Worm (Caenorhabditis elegans) whole organism, L4 larva: Measurements from ENCODE around the gene mrps-18A.

Experiments
- F26F4.8 ChIP-seq: fragments of 200-800 bp; sonication (Bioruptor generic); conservative IDR thresholded peaks from 2 replicates; pipeline ENCODE4 v1.3.6; 2022; ENCODE audit warnings: missing genetic modification characterization, missing compliant biosample characterization
- F44E2.7 ChIP-seq: fragments of 200-800 bp; sonication (Bioruptor generic); IDR thresholded peaks from 2 replicates; pipeline ENCODE4 v2.1.2; 2022; ENCODE audit warnings: missing genetic modification characterization, missing compliant biosample characterization
- F49E8.2 ChIP-seq: sonication (generic microtip); optimal IDR thresholded peaks from 2 replicates; lab custom pipeline; 2016; ENCODE audit warnings: missing compliant biosample characterization, mild to moderate bottlenecking, missing genetic modification characterization, borderline replicate concordance
- Y105C5A.15 ChIP-seq: fragments of 200-800 bp; sonication (Bioruptor generic); IDR thresholded peaks from 2 replicates; pipeline ENCODE4 v1.3.6; 2022; ENCODE audit warnings: missing genetic modification characterization, missing compliant biosample characterization
- Y5F2A.4 ChIP-seq: fragments of 200-800 bp; sonication (Bioruptor generic); optimal IDR thresholded peaks from 2 replicates; lab custom pipeline; 2018; ENCODE audit warnings: mild to moderate bottlenecking, missing genetic modification characterization, missing compliant biosample characterization
- ZK337.2 ChIP-seq: fragments of 200-800 bp; sonication (Bioruptor generic); IDR thresholded peaks from 2 replicates; pipeline ENCODE4 v1.3.6; 2022; ENCODE audit warnings: missing genetic modification reagents, missing genetic modification characterization, missing compliant biosample characterization
- ZK546.5 ChIP-seq, 2 experiments: sonication (generic microtip); optimal IDR thresholded peaks; 2 replicates each; lab custom pipeline; 2017; ENCODE audit warnings: missing biosample characterization in 2 of 2, missing genetic modification characterization in 2 of 2
- aha-1 ChIP-seq: fragments of 150-350 bp; peaks from one replicate; lab custom pipeline; 2014; ENCODE audit warnings: missing biosample characterization, missing genetic modification characterization
- ama-1 ChIP-seq: fragments of 150-350 bp; optimal IDR thresholded peaks from 2 replicates; lab custom pipeline; 2014; ENCODE audit warnings: inconsistent platforms, mixed read lengths
- attf-4 ChIP-seq: sonication (generic microtip); optimal IDR thresholded peaks from 3 replicates; lab custom pipeline; 2017; ENCODE audit warnings: missing biosample characterization, missing genetic modification characterization
- ceh-32 ChIP-seq: sonication (generic microtip); optimal IDR thresholded peaks from 2 replicates; lab custom pipeline; 2016; ENCODE audit warnings: mild to moderate bottlenecking, missing genetic modification characterization, missing compliant biosample characterization; ENCODE audit not compliant: poor library complexity
- ceh-82 ChIP-seq: sonication (generic microtip); optimal IDR thresholded peaks from 2 replicates; lab custom pipeline; 2017; ENCODE audit warnings: missing biosample characterization, missing genetic modification characterization
- daf-12 ChIP-seq: fragments of 150-350 bp; optimal IDR thresholded peaks from 2 replicates; lab custom pipeline; 2014; ENCODE audit warnings: missing biosample characterization, missing genetic modification reagents, missing genetic modification characterization
- daf-16 ChIP-seq, 3 experiments: sonication (generic microtip); optimal IDR thresholded peaks; 2 replicates each; lab custom pipeline; 2016 to 2017; ENCODE audit warnings: missing genetic modification characterization in 3 of 3, missing genetic modification reagents in 3 of 3, mild to moderate bottlenecking in 2 of 3, missing compliant biosample characterization in 2 of 3, missing biosample characterization in 1 of 3, moderate library complexity in 1 of 3
- daf-19 ChIP-seq: fragments of 200-800 bp; sonication (Bioruptor generic); conservative IDR thresholded peaks from 2 replicates; pipeline ENCODE4 v1.3.6; 2022; ENCODE audit warnings: missing genetic modification characterization, missing compliant biosample characterization
- egl-27 ChIP-seq: sonication (generic microtip); optimal IDR thresholded peaks from 3 replicates; lab custom pipeline; 2017; ENCODE audit warnings: missing biosample characterization, missing genetic modification reagents, missing genetic modification characterization
- egl-43 ChIP-seq: fragments of 200-800 bp; sonication (Bioruptor generic); IDR thresholded peaks from 2 replicates; pipeline ENCODE4 v1.3.6; 2022; ENCODE audit warnings: missing genetic modification reagents, missing genetic modification characterization, missing compliant biosample characterization
- fkh-10 ChIP-seq: fragments of 150-350 bp; optimal IDR thresholded peaks from 2 replicates; lab custom pipeline; 2014; ENCODE audit warnings: missing biosample characterization, missing genetic modification reagents, missing genetic modification characterization
- fos-1 ChIP-seq: fragments of 150-350 bp; optimal IDR thresholded peaks from 2 replicates; lab custom pipeline; 2014; ENCODE audit warnings: missing biosample characterization, missing genetic modification characterization
- gei-8 ChIP-seq: fragments of 200-800 bp; sonication (Bioruptor generic); optimal IDR thresholded peaks from 2 replicates; lab custom pipeline; 2018; ENCODE audit warnings: mild to moderate bottlenecking, missing genetic modification characterization, missing compliant biosample characterization
- hif-1 ChIP-seq, 2 experiments: sonication (generic microtip); optimal IDR thresholded peaks; 2 replicates each; lab custom pipeline; 2016 to 2017; ENCODE audit warnings: missing compliant biosample characterization in 2 of 2, missing genetic modification characterization in 2 of 2, missing genetic modification reagents in 2 of 2, missing genotype in 2 of 2, mild to moderate bottlenecking in 1 of 2
- hlh-11 ChIP-seq: fragments of 200-800 bp; sonication (Bioruptor generic); optimal IDR thresholded peaks from 2 replicates; lab custom pipeline; 2018; ENCODE audit warnings: mild to moderate bottlenecking, missing genetic modification characterization, missing compliant biosample characterization
- hlh-30 ChIP-seq: sonication (generic microtip); optimal IDR thresholded peaks from 2 replicates; lab custom pipeline; 2017; ENCODE audit warnings: antibody characterized with exemption, mild to moderate bottlenecking, missing genetic modification characterization, missing compliant biosample characterization; ENCODE audit not compliant: insufficient read depth
- hmg-1.1 ChIP-seq: fragments of 200-800 bp; sonication (Bioruptor generic); IDR thresholded peaks from 2 replicates; pipeline ENCODE4 v1.3.6; 2022; ENCODE audit warnings: missing genetic modification reagents, missing genetic modification characterization, missing compliant biosample characterization
- lim-7 ChIP-seq: fragments of 200-800 bp; sonication (Bioruptor generic); IDR thresholded peaks from 2 replicates; pipeline ENCODE4 v1.3.6; 2022; ENCODE audit warnings: missing genetic modification characterization, missing compliant biosample characterization
- lin-1 ChIP-seq: fragments of 200-800 bp; sonication (Bioruptor generic); IDR thresholded peaks from 2 replicates; pipeline ENCODE4 v1.3.6; 2022; ENCODE audit warnings: missing genetic modification reagents, missing genetic modification characterization, missing compliant biosample characterization
- lin-38 ChIP-seq: fragments of 200-800 bp; sonication (Bioruptor generic); IDR thresholded peaks from 2 replicates; pipeline ENCODE4 v1.3.6; 2022; ENCODE audit warnings: missing genetic modification reagents, missing genetic modification characterization, missing compliant biosample characterization
- lin-39 ChIP-seq: fragments of 150-350 bp; optimal IDR thresholded peaks from 2 replicates; lab custom pipeline; 2014; ENCODE audit warnings: missing biosample characterization, missing genetic modification reagents, missing genetic modification characterization
- lir-3 ChIP-seq: sonication (generic microtip); optimal IDR thresholded peaks from 2 replicates; lab custom pipeline; 2016; ENCODE audit warnings: mild to moderate bottlenecking, missing genetic modification characterization, missing compliant biosample characterization
- lsy-2 ChIP-seq, 2 experiments: fragments of 150-350 bp in 1 of 2; sonication (generic microtip) in 1 of 2; optimal IDR thresholded peaks; 2 replicates each; lab custom pipeline; 2014 to 2017; ENCODE audit warnings: missing biosample characterization in 2 of 2, missing genetic modification characterization in 2 of 2
- mdl-1 ChIP-seq, 2 experiments: fragments of 150-350 bp in 1 of 2; sonication (generic microtip) in 1 of 2; optimal IDR thresholded peaks; 2 replicates each; lab custom pipeline; 2014 to 2017; ENCODE audit warnings: missing biosample characterization in 2 of 2, missing genetic modification characterization in 2 of 2
- mxl-3 ChIP-seq: fragments of 200-800 bp; sonication (Bioruptor generic); optimal IDR thresholded peaks from 2 replicates; lab custom pipeline; 2018; ENCODE audit warnings: mild to moderate bottlenecking, missing genetic modification characterization, missing compliant biosample characterization
- nhr-102 ChIP-seq: sonication (generic microtip); optimal IDR thresholded peaks from 2 replicates; lab custom pipeline; 2016; ENCODE audit warnings: mild to moderate bottlenecking, missing genetic modification characterization, moderate library complexity, missing compliant biosample characterization
- nhr-111 ChIP-seq: fragments of 200-800 bp; sonication (Bioruptor generic); optimal IDR thresholded peaks from 2 replicates; lab custom pipeline; 2018; ENCODE audit warnings: mild to moderate bottlenecking, missing genetic modification characterization, missing compliant biosample characterization
- nhr-25 ChIP-seq: sonication (generic microtip); optimal IDR thresholded peaks from 2 replicates; lab custom pipeline; 2017; ENCODE audit warnings: missing genetic modification characterization, mild to moderate bottlenecking, missing compliant biosample characterization, antibody characterized with exemption, moderate library complexity, borderline replicate concordance; ENCODE audit not compliant: insufficient read depth
- nhr-41 ChIP-seq: fragments of 200-800 bp; sonication (Bioruptor generic); IDR thresholded peaks from 2 replicates; pipeline ENCODE4 v1.3.6; 2022; ENCODE audit warnings: missing genetic modification reagents, missing genetic modification characterization, missing compliant biosample characterization
- php-3 ChIP-seq: fragments of 200-800 bp; sonication (Bioruptor generic); IDR thresholded peaks from 2 replicates; pipeline ENCODE4 v1.3.6; 2022; ENCODE audit warnings: missing genetic modification reagents, missing genetic modification characterization, missing compliant biosample characterization
- rbr-2 ChIP-seq: sonication (generic microtip); optimal IDR thresholded peaks from 2 replicates; lab custom pipeline; 2016; ENCODE audit warnings: missing genotype, missing genetic modification characterization, missing compliant biosample characterization
- saeg-2 ChIP-seq: fragments of 200-800 bp; sonication (Bioruptor generic); IDR thresholded peaks from 2 replicates; pipeline ENCODE4 v1.3.6; 2022; ENCODE audit warnings: missing genetic modification reagents, missing genetic modification characterization, missing compliant biosample characterization
- set-16 ChIP-seq: fragments of 200-800 bp; sonication (Bioruptor generic); IDR thresholded peaks from 2 replicates; pipeline ENCODE4 v1.3.6; 2022; ENCODE audit warnings: missing genetic modification reagents, missing genetic modification characterization, missing compliant biosample characterization
- unc-130 ChIP-seq: sonication (generic microtip); optimal IDR thresholded peaks from 2 replicates; lab custom pipeline; 2016; ENCODE audit warnings: missing genetic modification reagents, missing genetic modification characterization, missing compliant biosample characterization
- unc-62 ChIP-seq, 3 experiments: fragments of 150-350 bp in 1 of 3; sonication (generic microtip); optimal IDR thresholded peaks in 2 of 3; peaks in 1 of 3; 1 replicate in 1 of 3; 2 replicates in 2 of 3; lab custom pipeline; 2014 to 2017; ENCODE audit warnings: missing biosample characterization in 3 of 3, missing genetic modification characterization in 3 of 3, missing genetic modification reagents in 3 of 3, missing genotype in 1 of 3
- zfp-2 ChIP-seq: sonication (generic microtip); optimal IDR thresholded peaks from 2 replicates; lab custom pipeline; 2016; ENCODE audit warnings: mild to moderate bottlenecking, missing genetic modification characterization, missing compliant biosample characterization
- zip-2 ChIP-seq: fragments of 150-350 bp; optimal IDR thresholded peaks from 2 replicates; lab custom pipeline; 2014; ENCODE audit warnings: missing biosample characterization, missing genetic modification characterization
- ztf-11 ChIP-seq: fragments of 150-350 bp; optimal IDR thresholded peaks from 2 replicates; lab custom pipeline; 2014; ENCODE audit warnings: missing biosample characterization, missing genetic modification characterization

Gene mrps-18A

DNA sequence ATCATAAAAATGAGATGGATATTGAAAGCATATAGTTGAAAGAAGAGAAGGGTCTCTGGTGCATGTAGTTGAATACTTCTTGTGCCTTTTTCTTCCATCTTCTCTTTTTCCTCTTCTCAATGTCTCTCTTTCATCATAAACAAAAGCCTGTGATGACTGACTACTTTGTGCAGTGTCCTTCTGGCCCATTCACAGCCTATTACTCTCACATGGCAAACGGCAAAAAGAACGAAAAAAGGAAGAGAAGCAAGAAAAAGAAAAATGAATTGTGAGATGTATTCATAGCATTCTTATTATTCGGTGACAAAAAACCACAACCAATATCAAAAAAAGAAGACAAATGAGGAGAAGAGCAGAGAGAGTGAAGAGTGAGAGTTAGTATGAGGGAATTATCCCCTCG lies 10.5 kb downstream of the mrps-18A start:
- TF ChIP-seq lin-38 (GFP tag; lab: Robert Waterston, UW): no peak
- TF ChIP-seq daf-12 (tag; lab: Kevin White, UChicago): no peak
- TF ChIP-seq hlh-30: peak; percentile 6
- TF ChIP-seq ZK546.5 (tag; optimal IDR thresholded peaks at IDR 0.05; lab: Kevin White, UChicago): no peak
- peak in 1 of 2 experiments; percentile 89 for TF ChIP-seq unc-62 (GFP tag; optimal IDR thresholded peaks at IDR 0.05 in 1 of 2; lab: Kevin White, UChicago)
- TF ChIP-seq unc-62 (tag; optimal IDR thresholded peaks at IDR 0.05; lab: Kevin White, UChicago): no peak
- 0 out of 2 replicates have a peak, but pooled peaks have one; percentile 8 for TF ChIP-seq hmg-1.1
- peak; percentile 7 for TF ChIP-seq aha-1 (tag; lab: Kevin White, UChicago)

DNA sequence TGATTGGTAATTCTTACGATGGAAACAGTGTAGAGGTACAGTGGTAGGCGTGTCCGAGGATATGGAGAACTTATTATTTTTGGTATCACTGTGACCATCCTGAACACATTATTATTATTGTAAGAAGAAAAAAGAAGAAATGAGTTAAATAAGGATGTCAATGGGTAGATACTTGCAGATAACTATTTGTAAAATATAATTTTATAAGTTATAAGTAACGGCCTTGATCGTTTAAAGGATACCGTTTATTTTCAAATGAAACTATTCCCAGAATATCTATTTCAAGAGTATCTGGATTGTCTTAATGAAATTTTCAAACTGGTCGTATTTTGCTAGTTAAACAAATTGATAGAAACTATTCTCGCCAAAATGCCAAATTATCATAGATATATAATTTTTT lies 11.5 kb downstream of the mrps-18A start, which contains the start of gene F10E9.10:
TSS of gene F10E9.10 (minus strand) at position 101 of the 400 bp plus-strand sequence.
- no peak for TF ChIP-seq fos-1 (tag; lab: Kevin White, UChicago)
- no peak for TF ChIP-seq lin-38 (GFP tag; lab: Robert Waterston, UW)
- no peak for TF ChIP-seq F26F4.8 (GFP tag; lab: Robert Waterston, UW)
- TF ChIP-seq nhr-41 (GFP tag; lab: Robert Waterston, UW): no peak
- no peak for TF ChIP-seq nhr-25 (tag; lab: Kevin White, UChicago)
- TF ChIP-seq php-3 (GFP tag; lab: Robert Waterston, UW): no peak
- TF ChIP-seq egl-43 (GFP tag; lab: Robert Waterston, UW): no peak
- no peak for TF ChIP-seq Y5F2A.4
- no peak for TF ChIP-seq ztf-11
- TF ChIP-seq nhr-111 (GFP tag; lab: Kevin White, UChicago): no peak
- TF ChIP-seq ZK337.2: no peak

DNA sequence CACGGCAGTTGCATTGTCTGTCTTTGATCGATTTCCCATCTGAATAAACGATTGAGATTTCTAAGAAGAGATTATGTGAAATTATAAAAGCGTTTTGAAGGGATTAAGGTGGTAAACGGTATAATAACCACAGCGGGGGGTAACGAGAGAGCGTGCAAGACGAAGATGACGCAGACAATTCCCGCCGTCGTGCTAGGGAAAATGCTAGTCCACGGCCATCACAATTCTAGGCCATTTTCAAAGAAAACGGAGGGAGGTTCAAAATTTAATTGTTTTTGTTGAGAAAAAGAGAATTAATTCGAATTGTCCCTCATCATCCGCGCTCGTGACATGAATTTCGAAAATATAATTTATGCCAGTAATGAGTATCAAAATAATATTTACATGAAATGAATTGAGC lies 12.6 kb downstream of the mrps-18A start, which contains the start of gene F10E9.11:
TSS of gene F10E9.11 (minus strand) at position 161 of the 400 bp plus-strand sequence.
- peak; percentile 83 for TF ChIP-seq ZK337.2
- TF ChIP-seq daf-12 (tag; lab: Kevin White, UChicago): no peak
- no peak for TF ChIP-seq fos-1 (tag; lab: Kevin White, UChicago)
- TF ChIP-seq lin-39 (tag; lab: Kevin White, UChicago): no peak
- TF ChIP-seq mxl-3: peak; percentile 64
- TF ChIP-seq hif-1 (tag; optimal IDR thresholded peaks at IDR 0.05; lab: Kevin White, UChicago): peak in 1 of 2 experiments; percentile 87
- TF ChIP-seq ztf-11: no peak
- TF ChIP-seq gei-8 (GFP tag; lab: Kevin White, UChicago): no peak
- TF ChIP-seq attf-4 (tag; lab: Kevin White, UChicago): no peak
- no peak for TF ChIP-seq hlh-11
- no peak for TF ChIP-seq egl-43 (GFP tag; lab: Robert Waterston, UW)
- TF ChIP-seq F26F4.8 (GFP tag; lab: Robert Waterston, UW): no peak
- peak; percentile 28 to 88 for TF ChIP-seq lsy-2 (tag; optimal IDR thresholded peaks at IDR 0.05; lab: Kevin White, UChicago)
- no peak for TF ChIP-seq Y105C5A.15 (GFP tag; lab: Robert Waterston, UW)
- no peak for TF ChIP-seq daf-16 (GFP tag; optimal IDR thresholded peaks at IDR 0.05; lab: Kevin White, UChicago)
- no peak for TF ChIP-seq daf-16 (tag; optimal IDR thresholded peaks at IDR 0.05; lab: Kevin White, UChicago)
- TF ChIP-seq rbr-2 (tag; lab: Kevin White, UChicago): peak; percentile 46
- TF ChIP-seq unc-130 (GFP tag; lab: Kevin White, UChicago): peak; percentile 96
- TF ChIP-seq lir-3 (tag; lab: Kevin White, UChicago): no peak
- TF ChIP-seq lin-1 (GFP tag; lab: Robert Waterston, UW): no peak
- no peak for TF ChIP-seq lim-7 (GFP tag; lab: Robert Waterston, UW)
- no peak for TF ChIP-seq fkh-10 (GFP tag; lab: Kevin White, UChicago)
- TF ChIP-seq saeg-2 (GFP tag; lab: Robert Waterston, UW): no peak
- TF ChIP-seq ama-1 (lab: Kevin White, UChicago): no peak
- peak; percentile 15 for TF ChIP-seq nhr-25 (tag; lab: Kevin White, UChicago)
- no peak for TF ChIP-seq F44E2.7 (GFP tag; lab: Robert Waterston, UW)
- TF ChIP-seq daf-19 (GFP tag; lab: Robert Waterston, UW): 0 out of 2 replicates have a peak, but pooled peaks have one; percentile 16
- no peak for TF ChIP-seq ceh-82
- TF ChIP-seq nhr-102: peak; percentile 13
- no peak for TF ChIP-seq mdl-1 (tag; optimal IDR thresholded peaks at IDR 0.05; lab: Kevin White, UChicago)
- no peak for TF ChIP-seq zip-2 (tag; lab: Kevin White, UChicago)
- peak; percentile 22 for TF ChIP-seq F49E8.2 (tag; lab: Kevin White, UChicago)
- no peak for TF ChIP-seq zfp-2 (tag; lab: Kevin White, UChicago)
- TF ChIP-seq ceh-32: no peak
- no peak for TF ChIP-seq egl-27 (tag; lab: Kevin White, UChicago)
- peak; percentile 57 for TF ChIP-seq hlh-30
- no peak for TF ChIP-seq set-16 (GFP tag; lab: Robert Waterston, UW)
